Worm (Caenorhabditis elegans): ENCODE measurements around the gene C03A7.13.

DNA sequence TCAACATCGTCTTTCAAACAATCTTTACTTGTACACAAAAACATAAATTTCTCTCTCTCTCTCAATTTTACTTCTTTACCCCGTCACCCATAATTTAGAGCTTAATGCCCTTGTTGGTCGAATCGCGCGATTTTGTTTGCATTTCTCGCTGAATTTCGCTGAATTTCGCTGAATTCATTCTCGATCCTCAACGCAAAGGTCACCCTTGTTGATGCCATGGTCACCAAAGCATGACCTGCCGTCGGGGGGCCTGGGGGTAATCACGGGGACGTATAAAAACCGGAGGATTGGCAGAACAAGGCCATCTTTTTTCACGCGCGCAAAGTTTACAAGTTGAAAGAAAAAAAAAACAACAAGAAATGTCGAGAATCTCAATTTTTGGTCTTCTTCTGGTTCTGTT is 62.3 kb downstream of the C03A7.13 start, which contains the start of gene F14F9.8:
- TF ChIP-seq tra-4 (tag; optimal IDR thresholded peaks at IDR 0.05) (no peak), aly-1 (tag; optimal IDR thresholded peaks at IDR 0.05) (no peak), flt-1 (GFP tag; IDR thresholded peaks at IDR 0.05) (no peak), tbx-11 (GFP tag; IDR thresholded peaks at IDR 0.05) (no peak), ceh-36 (tag; optimal IDR thresholded peaks at IDR 0.05) (no peak)

Measured in whole organism, early embryonic.